Worm (Caenorhabditis elegans) whole organism, young adult: ENCODE results near the gene mig-2.

Experiments used
- C06A6.2 ChIP-seq: fragments of 200-800 bp; sonication (Bioruptor generic); conservative IDR thresholded peaks from 2 replicates; pipeline ENCODE4 v1.3.6; 2022; ENCODE audit warnings: missing genetic modification characterization, missing compliant biosample characterization
- F39B2.1 ChIP-seq: fragments of 200-800 bp; sonication (Bioruptor generic); IDR thresholded peaks from 2 replicates; pipeline ENCODE4 v1.3.6; 2022; ENCODE audit warnings: missing genetic modification reagents, missing genetic modification characterization, missing compliant biosample characterization
- Y53F4B.3 ChIP-seq: fragments of 200-800 bp; sonication (Bioruptor generic); IDR thresholded peaks from 2 replicates; pipeline ENCODE4 v1.3.6; 2022; ENCODE audit warnings: missing genetic modification reagents, missing genetic modification characterization, missing compliant biosample characterization
- ama-1 ChIP-seq, 3 experiments: fragments of 150-350 bp in 1 of 3; sonication (generic microtip) in 2 of 3; optimal IDR thresholded peaks; 2 replicates each; lab custom pipeline; 2014 to 2018; ENCODE audit warnings: missing biosample characterization in 2 of 3, missing genetic modification characterization in 2 of 3, missing genetic modification reagents in 2 of 3
- die-1 ChIP-seq: sonication (generic microtip); optimal IDR thresholded peaks from 2 replicates; lab custom pipeline; 2016; ENCODE audit warnings: missing genotype, mild to moderate bottlenecking, missing genetic modification characterization, missing compliant biosample characterization
- dpl-1 ChIP-seq: fragments of 150-350 bp; optimal IDR thresholded peaks from 2 replicates; lab custom pipeline; 2014; ENCODE audit warnings: missing biosample characterization, missing genetic modification reagents, missing genetic modification characterization
- efl-1 ChIP-seq: fragments of 150-350 bp; optimal IDR thresholded peaks from 2 replicates; lab custom pipeline; 2014; ENCODE audit warnings: missing biosample characterization, missing genetic modification reagents, missing genetic modification characterization
- hrde-1 ChIP-seq: sonication (generic microtip); optimal IDR thresholded peaks from 2 replicates; lab custom pipeline; 2016; ENCODE audit warnings: missing genetic modification characterization, mild to moderate bottlenecking, missing compliant biosample characterization, moderate library complexity, missing genotype, missing genetic modification reagents, borderline replicate concordance
- nhr-179 ChIP-seq: sonication (generic microtip); optimal IDR thresholded peaks from 2 replicates; lab custom pipeline; 2016; ENCODE audit warnings: mild to moderate bottlenecking, missing genetic modification characterization, missing compliant biosample characterization
- pbrm-1 ChIP-seq: fragments of 200-800 bp; sonication (Bioruptor generic); IDR thresholded peaks from 2 replicates; pipeline ENCODE4 v1.3.6; 2022; ENCODE audit warnings: missing genetic modification reagents, missing genetic modification characterization, missing compliant biosample characterization
- pha-4 ChIP-seq: fragments of 150-350 bp; sonication (generic microtip); optimal IDR thresholded peaks from 2 replicates; lab custom pipeline; 2014; ENCODE audit warnings: missing biosample characterization, missing genetic modification reagents, missing genetic modification characterization

DNA sequence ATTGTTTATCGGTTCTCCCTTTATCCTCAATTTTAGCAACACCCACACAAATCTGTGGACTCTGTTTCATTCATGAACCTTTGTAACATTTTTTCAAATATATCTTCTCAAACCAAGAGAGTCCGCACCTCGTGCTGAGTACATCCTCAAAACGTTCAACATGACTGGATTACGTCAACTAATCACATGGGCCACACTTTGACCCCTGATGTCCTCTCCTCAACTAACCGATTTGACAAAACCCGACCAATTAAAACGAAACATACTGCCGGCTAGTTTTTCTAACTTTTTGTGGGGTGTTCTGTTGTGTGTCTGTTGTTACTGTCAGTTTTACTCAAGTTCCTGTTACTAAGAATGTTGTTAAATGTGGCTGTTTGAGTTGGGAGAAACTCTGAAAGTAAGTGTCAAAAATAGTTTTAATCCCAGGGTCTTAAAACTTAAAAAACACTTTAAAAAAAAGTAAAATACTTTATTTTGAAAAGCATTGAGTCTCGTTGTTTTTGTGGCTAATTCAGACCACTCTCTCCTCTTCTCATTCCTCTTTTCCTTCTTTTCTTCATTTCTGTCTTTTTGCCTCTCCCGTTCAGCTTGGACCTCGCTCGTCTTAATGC, 7.2 kb downstream of the mig-2 start:
- TF ChIP-seq F39B2.1 (no peak), ama-1 (optimal IDR thresholded peaks at IDR 0.05; lab: Kevin White, UChicago) (no peak), ama-1 (GFP tag; optimal IDR thresholded peaks at IDR 0.05; lab: Kevin White, UChicago) (no peak), die-1 (tag; lab: Kevin White, UChicago) (no peak), efl-1 (GFP tag; lab: Kevin White, UChicago) (no peak), Y53F4B.3 (GFP tag; lab: Robert Waterston, UW) (no peak), nhr-179 (tag; lab: Kevin White, UChicago) (no peak), pbrm-1 (GFP tag; lab: Robert Waterston, UW) (no peak), pha-4 (no peak), dpl-1 (no peak), hrde-1 (no peak), C06A6.2 (no peak)
